Worm (Caenorhabditis elegans) whole organism, dauer: ENCODE data around the gene K04G11.1.

Source experiments
- unc-62 ChIP-seq: sonication (generic microtip); optimal IDR thresholded peaks from 2 replicates; lab custom pipeline; 2017; ENCODE audit warnings: missing biosample characterization, missing genetic modification reagents, missing genetic modification characterization

K04G11.1 gene

ce11 chrX:14329348-14329747 lies 6.0 kb upstream of the K04G11.1 start:
- no peak for TF ChIP-seq unc-62 (GFP tag; lab: Kevin White, UChicago)

DNA sequence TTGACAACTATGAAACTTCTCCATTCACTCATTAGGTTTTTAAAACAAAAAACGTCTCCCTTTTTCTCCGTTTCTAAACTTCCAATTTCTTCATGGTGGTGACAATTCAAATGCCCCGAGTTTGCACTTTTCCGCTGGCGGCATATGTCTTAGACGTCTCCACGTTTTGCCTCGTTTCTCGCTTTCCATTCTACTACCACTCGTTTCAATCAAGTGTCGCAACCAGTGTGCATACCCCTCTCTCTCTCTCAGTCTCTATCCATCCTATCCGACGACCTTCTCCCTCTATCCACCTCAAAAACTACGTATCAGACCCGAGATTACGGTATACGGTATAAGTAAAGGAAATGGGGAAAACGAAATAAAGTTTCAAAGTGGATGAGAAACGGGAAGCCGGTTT lies 1.2 kb upstream of the K04G11.1 start:
- no peak for TF ChIP-seq unc-62 (GFP tag; lab: Kevin White, UChicago)

DNA sequence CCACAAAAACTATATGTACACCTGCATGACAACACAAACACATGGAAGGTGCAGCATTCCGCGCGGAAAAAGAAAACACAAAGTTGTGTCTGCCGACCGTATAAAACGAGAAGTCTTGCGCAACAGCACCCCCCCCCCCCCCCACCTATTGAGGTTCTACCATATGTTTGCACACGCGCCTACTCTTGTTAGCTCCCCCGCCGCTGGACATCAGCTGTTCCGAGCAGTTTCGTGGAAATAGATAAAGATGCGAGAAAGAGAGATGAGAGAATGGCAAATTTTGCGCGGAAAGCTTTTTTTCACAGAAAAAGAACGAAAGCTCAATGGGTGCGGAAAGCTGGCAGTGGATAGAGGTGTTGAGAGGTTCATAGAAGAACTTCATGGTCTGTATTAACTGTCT lies 301 bp downstream of the K04G11.1 start:
- no peak for TF ChIP-seq unc-62 (GFP tag; lab: Kevin White, UChicago)

DNA sequence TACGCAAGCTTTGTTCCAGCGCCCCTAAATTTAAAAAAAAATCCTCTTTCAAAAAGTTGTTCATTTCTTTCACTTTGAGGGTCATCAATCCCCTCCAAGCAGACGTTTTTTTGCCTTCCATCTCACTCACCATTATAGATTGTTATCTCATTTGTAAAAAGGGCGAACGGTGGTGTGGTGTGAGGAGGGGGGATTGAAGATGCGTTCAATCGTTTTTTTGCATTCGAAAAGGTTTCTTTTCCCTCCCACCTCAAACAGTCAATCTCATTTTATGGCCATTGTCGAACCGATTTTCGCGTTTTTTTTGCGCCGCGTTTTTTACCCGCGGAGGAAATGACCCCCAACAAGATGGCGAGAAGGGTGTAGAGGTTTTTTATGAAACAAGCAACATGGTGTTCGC lies 3.6 kb downstream of the K04G11.1 start:
- TF ChIP-seq unc-62 (GFP tag; lab: Kevin White, UChicago): no peak

- no peak for TF ChIP-seq unc-62 (GFP tag; lab: Kevin White, UChicago)
Observed at ce11 chrX:14339723-14340122, 4.4 kb downstream of the K04G11.1 start.

- TF ChIP-seq unc-62 (GFP tag; lab: Kevin White, UChicago): no peak
Observed at ce11 chrX:14340381-14340780, 5.1 kb downstream of the K04G11.1 start, which contains the start of gene sel-7. sel-7 (minus strand) TSS chrX:14340481.

DNA sequence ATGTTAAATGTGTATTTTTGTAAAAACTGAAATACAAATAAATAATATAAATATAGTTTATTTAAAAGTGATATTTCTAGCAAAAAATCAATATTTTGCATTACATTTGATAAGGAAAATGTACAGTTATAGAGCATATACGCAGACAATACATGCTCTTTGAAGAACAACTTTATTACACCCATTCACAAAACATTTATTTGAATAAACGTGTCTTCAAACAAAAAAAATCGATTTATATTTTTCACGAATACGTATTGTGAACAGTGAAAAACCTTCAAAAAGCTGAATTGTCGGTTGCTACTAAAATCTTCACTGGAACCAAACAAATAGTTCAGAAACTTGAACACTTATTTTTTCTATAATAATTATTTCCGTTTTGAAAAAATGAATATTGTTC lies 12.3 kb downstream of the K04G11.1 start, which contains the start of gene K04G11.3:
TSS of gene K04G11.3 (minus strand) at position 101 of the 400 bp plus-strand sequence.
- TF ChIP-seq unc-62 (GFP tag; lab: Kevin White, UChicago): no peak

DNA sequence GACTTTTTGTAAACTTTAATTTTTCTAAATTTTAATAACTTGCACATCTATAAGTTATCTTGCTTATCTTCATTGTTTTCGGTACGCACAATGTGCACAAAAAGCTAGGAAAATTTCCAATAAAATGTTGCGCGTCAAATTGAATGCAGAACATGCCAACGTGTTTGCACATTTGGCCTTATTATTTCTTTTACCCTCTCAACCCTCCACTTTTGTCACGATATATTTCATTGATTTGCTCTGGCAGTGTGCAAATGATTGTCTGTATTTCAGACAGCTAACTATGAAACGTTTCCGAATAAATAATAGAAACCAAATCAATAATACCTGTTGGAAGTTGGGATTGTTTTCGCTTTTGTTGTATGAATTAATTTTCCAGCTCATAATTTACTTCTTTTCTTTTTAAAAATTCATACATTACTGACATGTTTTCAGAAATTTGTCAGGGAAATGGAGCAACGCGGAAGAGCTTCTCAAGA lies 14.4 kb downstream of the K04G11.1 start, which contains the start of gene wdr-5.2:
TSS of gene wdr-5.2 (plus strand) at position 429 of the 479 bp plus-strand sequence.
- no peak for TF ChIP-seq unc-62 (GFP tag; lab: Kevin White, UChicago)

DNA sequence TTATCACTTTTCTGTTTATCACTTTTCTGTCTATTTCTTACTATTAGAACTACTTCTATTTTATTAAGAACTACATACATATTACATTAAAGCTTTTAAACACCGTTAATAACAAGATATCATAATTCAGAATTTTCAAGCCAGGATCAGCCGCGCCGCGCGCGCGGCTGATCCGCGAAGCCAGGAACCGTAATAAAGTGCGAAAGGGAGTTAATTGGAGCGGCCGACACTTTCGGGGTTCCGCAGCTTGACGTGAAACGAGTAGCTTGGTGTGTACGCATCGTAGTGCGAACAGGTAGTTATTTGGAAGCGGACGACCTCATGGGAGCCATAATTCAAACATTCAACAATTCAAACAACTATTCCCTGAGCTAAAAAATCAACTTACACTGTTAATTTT lies 19.7 kb downstream of the K04G11.1 start:
- no peak for TF ChIP-seq unc-62 (GFP tag; lab: Kevin White, UChicago)

DNA sequence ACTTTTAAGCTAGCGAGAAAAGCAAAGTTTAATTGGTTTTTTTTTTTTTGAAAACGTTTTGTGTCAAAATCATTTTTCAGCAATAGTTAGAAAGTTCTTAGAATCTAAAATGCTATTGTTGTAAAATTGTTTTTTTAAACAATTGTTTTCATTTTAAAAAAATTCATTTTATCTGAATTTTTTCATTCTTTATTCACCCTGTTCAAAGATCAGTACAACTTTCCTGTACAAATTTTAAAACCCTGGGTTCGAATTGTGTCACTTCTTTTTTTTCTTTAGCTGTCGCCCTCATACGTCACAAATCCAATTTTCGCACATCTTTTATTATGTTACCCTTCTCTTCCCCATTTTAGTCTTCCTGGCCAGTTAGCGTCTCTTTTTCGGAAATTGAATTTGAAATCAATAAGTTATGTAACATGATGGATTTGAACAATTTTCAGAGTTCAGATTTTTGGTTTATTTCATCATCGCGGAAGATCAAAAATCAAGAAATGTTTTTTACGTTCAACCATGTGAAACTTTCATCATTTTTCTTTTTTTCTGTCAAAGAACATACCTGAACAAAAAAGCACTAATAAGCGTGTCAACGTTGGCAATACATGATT lies 21.5 kb downstream of the K04G11.1 start:
- TF ChIP-seq unc-62 (GFP tag; lab: Kevin White, UChicago): no peak

DNA sequence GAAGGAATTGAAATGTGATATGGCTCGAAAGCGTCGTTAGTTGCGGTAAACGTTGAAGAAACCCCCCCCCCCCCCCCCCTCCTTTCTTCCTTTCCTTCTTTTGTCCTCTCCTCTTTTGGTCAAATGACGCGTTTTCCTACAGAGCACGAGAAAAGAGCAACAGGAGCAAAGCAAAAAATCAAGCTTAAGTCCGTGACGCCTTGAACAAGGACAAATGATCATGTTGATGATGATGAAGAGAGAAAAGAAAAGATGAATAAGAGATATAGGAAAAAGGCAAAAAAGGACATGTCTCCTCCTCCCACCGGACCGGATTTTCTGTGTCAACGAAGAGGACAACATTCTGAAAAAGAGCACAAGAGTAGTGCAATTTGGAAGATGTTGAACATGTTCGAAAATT lies 24.3 kb downstream of the K04G11.1 start:
- no peak for TF ChIP-seq unc-62 (GFP tag; lab: Kevin White, UChicago)

ce11 chrX:14366081-14366480 lies 30.8 kb downstream of the K04G11.1 start:
- no peak for TF ChIP-seq unc-62 (GFP tag; lab: Kevin White, UChicago)

- no peak for TF ChIP-seq unc-62 (GFP tag; lab: Kevin White, UChicago)
Observed at ce11 chrX:14370314-14370713, 35.0 kb downstream of the K04G11.1 start, which contains the start of gene irk-3. irk-3 (minus strand) TSS chrX:14370414.

- TF ChIP-seq unc-62 (GFP tag; lab: Kevin White, UChicago): no peak
Observed at ce11 chrX:14377169-14377568, 41.8 kb downstream of the K04G11.1 start, which contains the start of gene Y60A9A.1. Y60A9A.1 (minus strand) TSS chrX:14377269.

- no peak for TF ChIP-seq unc-62 (GFP tag; lab: Kevin White, UChicago)
Observed at ce11 chrX:14382951-14383350, 47.6 kb downstream of the K04G11.1 start, which contains the start of gene Y60A9.3. Y60A9.3 (plus strand) TSS chrX:14383251.
